Fruit fly (Drosophila melanogaster): ENCODE data around the gene Vha16-3.

- TF ChIP-seq pan (optimal IDR thresholded peaks at IDR 0.05), result no peak
- TF ChIP-seq psq (optimal IDR thresholded peaks at IDR 0.05), result no peak
Observed at dm6 chr3L:11440769-11441168, 32.3 kb upstream of the Vha16-3 start.
